Worm (Caenorhabditis elegans): ENCODE data around the gene cyl-1.

DNA sequence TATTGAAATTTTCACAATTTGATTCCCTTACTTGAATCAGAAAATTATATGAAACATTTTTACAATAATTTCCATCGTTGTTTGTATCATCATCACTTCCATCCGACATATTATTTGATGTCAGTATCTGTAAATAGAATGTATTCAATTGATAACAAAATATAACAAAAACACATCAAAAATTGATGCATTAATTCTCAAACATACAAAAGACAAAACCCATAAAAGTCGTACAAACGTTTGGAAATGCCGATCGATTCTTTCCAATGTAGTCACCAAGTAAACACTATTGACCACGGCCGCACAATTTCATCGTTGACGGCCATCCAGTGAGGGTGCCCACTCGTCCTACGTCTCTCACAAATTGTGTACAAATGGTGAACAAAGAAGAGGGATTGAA lies 19.8 kb upstream of the cyl-1 start, which contains the start of gene add-2:
- no peak for TF ChIP-seq skn-1 (tag; optimal IDR thresholded peaks at IDR 0.05)
- no peak for TF ChIP-seq ama-1 (optimal IDR thresholded peaks at IDR 0.05)
- TF ChIP-seq nhr-11 (tag; optimal IDR thresholded peaks at IDR 0.05), result no peak
- TF ChIP-seq nhr-6 (tag; optimal IDR thresholded peaks at IDR 0.05), result no peak

Data from whole organism, L4 larva.